In the genomic region with DNA sequence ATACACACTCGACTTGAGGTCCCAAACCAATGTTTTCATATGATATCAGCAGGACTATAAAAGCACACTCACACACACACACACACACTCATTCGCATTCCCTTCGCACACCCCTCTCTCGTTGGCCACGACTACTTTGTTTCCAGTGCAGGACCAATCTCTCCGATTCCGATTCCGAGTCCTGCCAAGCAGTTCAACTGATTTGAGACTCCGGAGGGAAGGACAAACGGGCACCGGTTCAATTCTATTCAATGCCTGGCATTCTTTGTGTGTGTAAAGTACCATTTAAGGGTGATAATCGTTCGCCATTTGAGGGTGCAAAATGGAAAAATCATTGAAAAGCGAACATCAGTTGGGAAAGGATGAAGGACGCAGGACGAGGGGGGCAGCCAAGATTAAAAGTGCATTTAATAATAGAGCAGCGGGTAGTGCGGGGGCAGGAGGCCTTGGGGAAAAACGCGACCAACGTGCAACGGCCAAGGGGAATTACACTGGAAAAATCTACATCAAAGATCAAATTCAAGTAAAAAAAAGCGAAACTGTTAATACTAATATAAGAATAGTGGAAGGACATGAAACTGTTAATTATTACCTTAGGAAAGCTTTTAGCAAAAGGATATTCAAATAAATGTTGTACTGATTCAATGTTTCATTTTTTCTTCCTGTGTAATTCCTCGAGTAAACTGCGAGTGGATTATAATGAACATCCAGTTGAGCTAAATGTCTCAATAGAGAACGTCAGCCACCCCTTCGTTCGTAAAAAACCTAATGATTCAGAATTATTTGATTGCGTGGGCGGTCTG, we compare ENCODE assay signal across 4 fruit fly cellular contexts.
TF ChIP-seq lines count a peak whose summit lies in the region.

No protein-coding gene starts in this region.

- no peak for TF ChIP-seq CTCF in whole organism, embryonic (GFP tag; optimal IDR thresholded peaks at IDR 0.05; lab: Kevin White, UChicago)

TF ChIP-seq in whole organism, embryonic, 481 proteins besides CTCF, POLR2A, EP300 and RAD21 (continues in another document):
- peak; percentile 67 for TF ChIP-seq CG31441 (GFP tag; IDR thresholded peaks at IDR 0.05; lab: Robert Waterston, UW)
- peak; percentile 95 for TF ChIP-seq pros (GFP tag; optimal IDR thresholded peaks at IDR 0.05; lab: Kevin White, UChicago)
- peak; percentile 47 for TF ChIP-seq CG32772 (GFP tag; IDR thresholded peaks at IDR 0.05; lab: Robert Waterston, UW)
- TF ChIP-seq CG42726 (GFP tag; IDR thresholded peaks at IDR 0.05; lab: Robert Waterston, UW; ENCODE audit: partially characterized antibody) = no peak
- no peak for TF ChIP-seq Usf (GFP tag; optimal IDR thresholded peaks at IDR 0.05; lab: Kevin White, UChicago)
- TF ChIP-seq CG14860 (GFP tag; IDR thresholded peaks at IDR 0.05; lab: Robert Waterston, UW; ENCODE audit: partially characterized antibody) = no peak
- peak; percentile 25 for TF ChIP-seq CG5245 (GFP tag; optimal IDR thresholded peaks at IDR 0.05; lab: Kevin White, UChicago)
- peak; percentile 68 for TF ChIP-seq CG17829 (tag; optimal IDR thresholded peaks at IDR 0.05; lab: Kevin White, UChicago)
- TF ChIP-seq Hsf (GFP tag; optimal IDR thresholded peaks at IDR 0.05; lab: Kevin White, UChicago) = peak; percentile 35
- TF ChIP-seq CG16813 (GFP tag; IDR thresholded peaks at IDR 0.05; lab: Robert Waterston, UW; ENCODE audit: partially characterized antibody) = no peak
- TF ChIP-seq CG11247 (GFP tag; IDR thresholded peaks at IDR 0.05; lab: Robert Waterston, UW) = 0 out of 2 replicates have a peak, but pooled peaks have one; percentile 9
- TF ChIP-seq CG8290 (GFP tag; optimal IDR thresholded peaks at IDR 0.05; lab: Kevin White, UChicago) = peak; percentile 15
- no peak for TF ChIP-seq CG8290 (tag; optimal IDR thresholded peaks at IDR 0.05; lab: Kevin White, UChicago)
- TF ChIP-seq bsh (GFP tag; optimal IDR thresholded peaks at IDR 0.05; lab: Kevin White, UChicago) = peak in 1 of 2 experiments; percentile 85
- no peak for TF ChIP-seq Dip2 (GFP tag; IDR thresholded peaks at IDR 0.05; lab: Robert Waterston, UW)
- TF ChIP-seq ken (GFP tag; IDR thresholded peaks at IDR 0.05; lab: Robert Waterston, UW) = peak; percentile 15; the same call in 1 of the 3 replicates
- no peak for TF ChIP-seq hth (optimal IDR thresholded peaks at IDR 0.05; lab: Kevin White, UChicago)
- peak; percentile 58 for TF ChIP-seq Oli (tag; optimal IDR thresholded peaks at IDR 0.05; lab: Kevin White, UChicago)
- peak; percentile 64 for TF ChIP-seq unpg (GFP tag; optimal IDR thresholded peaks at IDR 0.05; lab: Kevin White, UChicago)

TF ChIP-seq in whole organism, prepupa, 60 proteins besides CTCF, POLR2A, EP300 and RAD21 (continues in another document):
- TF ChIP-seq CG10669 (GFP tag; optimal IDR thresholded peaks at IDR 0.05; lab: Kevin White, UChicago) = no peak
- TF ChIP-seq OdsH (GFP tag; optimal IDR thresholded peaks at IDR 0.05; lab: Kevin White, UChicago) = no peak
- no peak for TF ChIP-seq salr (GFP tag; optimal IDR thresholded peaks at IDR 0.05; lab: Kevin White, UChicago)
- no peak for TF ChIP-seq vri (GFP tag; optimal IDR thresholded peaks at IDR 0.05; lab: Kevin White, UChicago)
- TF ChIP-seq fd85E (GFP tag; optimal IDR thresholded peaks at IDR 0.05; lab: Kevin White, UChicago) = no peak
- TF ChIP-seq Sox14 (GFP tag; optimal IDR thresholded peaks at IDR 0.05; lab: Kevin White, UChicago) = no peak
- TF ChIP-seq svp (GFP tag; lab: Kevin White, UChicago) = peak; percentile 67
- no peak for TF ChIP-seq CG16779 (tag; optimal IDR thresholded peaks at IDR 0.05; lab: Kevin White, UChicago)
- TF ChIP-seq CG8632 (GFP tag; optimal IDR thresholded peaks at IDR 0.05; lab: Kevin White, UChicago) = no peak
- no peak for TF ChIP-seq CG34406 (GFP tag; optimal IDR thresholded peaks at IDR 0.05; lab: Kevin White, UChicago)
- TF ChIP-seq topi (GFP tag; optimal IDR thresholded peaks at IDR 0.05; lab: Kevin White, UChicago) = no peak
- TF ChIP-seq Eip93F (GFP tag; optimal IDR thresholded peaks at IDR 0.05; lab: Kevin White, UChicago) = no peak
- no peak for TF ChIP-seq Hr38 (GFP tag; optimal IDR thresholded peaks at IDR 0.05; lab: Kevin White, UChicago)
- TF ChIP-seq CG6808 (GFP tag; optimal IDR thresholded peaks at IDR 0.05; lab: Kevin White, UChicago) = no peak
- TF ChIP-seq CG3032 (tag; optimal IDR thresholded peaks at IDR 0.05; lab: Kevin White, UChicago) = peak; percentile 7
- TF ChIP-seq CG6792 (GFP tag; optimal IDR thresholded peaks at IDR 0.05; lab: Kevin White, UChicago) = no peak
- no peak for TF ChIP-seq CG4318 (GFP tag; optimal IDR thresholded peaks at IDR 0.05; lab: Kevin White, UChicago)
- TF ChIP-seq CG6163 (GFP tag; IDR thresholded peaks at IDR 0.05; lab: Robert Waterston, UW) = no peak
- no peak for TF ChIP-seq CG9139 (GFP tag; optimal IDR thresholded peaks at IDR 0.05; lab: Kevin White, UChicago)
- TF ChIP-seq Gug (GFP tag; IDR thresholded peaks at IDR 0.05; lab: Robert Waterston, UW) = no peak
- no peak for TF ChIP-seq CG15336 (GFP tag; IDR thresholded peaks at IDR 0.05; lab: Robert Waterston, UW)
- no peak for TF ChIP-seq Lpt (GFP tag; optimal IDR thresholded peaks at IDR 0.05; lab: Kevin White, UChicago)

TF ChIP-seq in whole organism, pupa, 21 proteins besides CTCF, POLR2A, EP300 and RAD21:
- TF ChIP-seq CG9948 (tag; optimal IDR thresholded peaks at IDR 0.05; lab: Kevin White, UChicago) (no peak), CG8159 (tag; optimal IDR thresholded peaks at IDR 0.05; lab: Kevin White, UChicago) (peak; percentile 26), CG32121 (GFP tag; IDR thresholded peaks at IDR 0.05; lab: Robert Waterston, UW) (no peak), Ets98B (GFP tag; IDR thresholded peaks at IDR 0.05; lab: Robert Waterston, UW) (no peak), D1 (tag; optimal IDR thresholded peaks at IDR 0.05; lab: Kevin White, UChicago) (no peak), Pif1A (GFP tag; optimal IDR thresholded peaks at IDR 0.05; lab: Kevin White, UChicago) (no peak), Snoo (tag; optimal IDR thresholded peaks at IDR 0.05; lab: Kevin White, UChicago) (no peak), CG17806 (tag; optimal IDR thresholded peaks at IDR 0.05; lab: Kevin White, UChicago) (no peak)

TF ChIP-seq in whole organism, wandering third instar larva, 38 proteins besides CTCF, POLR2A, EP300 and RAD21:
- TF ChIP-seq sage (GFP tag; optimal IDR thresholded peaks at IDR 0.05; lab: Kevin White, UChicago) (no peak), dmrt93B (GFP tag; optimal IDR thresholded peaks at IDR 0.05; lab: Kevin White, UChicago) (no peak), rgr (GFP tag; optimal IDR thresholded peaks at IDR 0.05; lab: Kevin White, UChicago) (peak; percentile 23), Dfd (GFP tag; optimal IDR thresholded peaks at IDR 0.05; lab: Kevin White, UChicago) (peak; percentile 23), usp (GFP tag; optimal IDR thresholded peaks at IDR 0.05; lab: Kevin White, UChicago) (no peak), ey (GFP tag; optimal IDR thresholded peaks at IDR 0.05; lab: Kevin White, UChicago) (peak; percentile 29), Hr78 (GFP tag; optimal IDR thresholded peaks at IDR 0.05; lab: Kevin White, UChicago) (no peak), foxo (GFP tag; optimal IDR thresholded peaks at IDR 0.05; lab: Kevin White, UChicago) (peak in 1 of 2 experiments; percentile 57), OdsH (GFP tag; optimal IDR thresholded peaks at IDR 0.05; lab: Kevin White, UChicago) (peak; percentile 22), woc (GFP tag; optimal IDR thresholded peaks at IDR 0.05; lab: Kevin White, UChicago) (no peak), lola (GFP tag; optimal IDR thresholded peaks at IDR 0.05; lab: Kevin White, UChicago) (no peak), h (GFP tag; optimal IDR thresholded peaks at IDR 0.05; lab: Kevin White, UChicago) (peak; percentile 44), HLH106 (tag; optimal IDR thresholded peaks at IDR 0.05; lab: Kevin White, UChicago) (peak; percentile 53), fru (GFP tag; optimal IDR thresholded peaks at IDR 0.05; lab: Kevin White, UChicago) (peak; percentile 40), br (GFP tag; optimal IDR thresholded peaks at IDR 0.05; lab: Kevin White, UChicago) (peak; percentile 12), CG32264 (GFP tag; optimal IDR thresholded peaks at IDR 0.05; lab: Kevin White, UChicago) (no peak), Sp1 (GFP tag; optimal IDR thresholded peaks at IDR 0.05; lab: Kevin White, UChicago) (peak; percentile 52), Rel (GFP tag; optimal IDR thresholded peaks at IDR 0.05; lab: Kevin White, UChicago) (no peak), Rel (tag; optimal IDR thresholded peaks at IDR 0.05; lab: Kevin White, UChicago) (no peak)
